Fruit fly (Drosophila melanogaster) whole organism, wandering third instar larva: ENCODE data around the gene Alr.

Source experiments
- Abd-B ChIP-seq: fragments of >200 bp; optimal IDR thresholded peaks from 2 replicates; lab custom pipeline; 2017; ENCODE audit warnings: missing biosample characterization, missing genetic modification characterization
- CG9705 ChIP-seq: fragments of 200-800 bp; sonication (Bioruptor generic); optimal IDR thresholded peaks from 2 replicates; lab custom pipeline; 2018; ENCODE audit warnings: missing biosample characterization, mild to moderate bottlenecking, missing genetic modification characterization
- CrebA ChIP-seq: fragments of 200-800 bp; sonication (Bioruptor generic); optimal IDR thresholded peaks from 2 replicates; lab custom pipeline; 2016; ENCODE audit warnings: missing biosample characterization, mild to moderate bottlenecking, missing genetic modification characterization, borderline replicate concordance
- Dfd ChIP-seq: fragments of >200 bp; optimal IDR thresholded peaks from 2 replicates; lab custom pipeline; 2017; ENCODE audit warnings: missing biosample characterization, missing genetic modification characterization
- Dif ChIP-seq: fragments of 200-275, 200-300 bp; sonication (Bioruptor generic); optimal IDR thresholded peaks from 2 replicates; lab custom pipeline; 2018; ENCODE audit warnings: missing biosample characterization, missing genetic modification characterization; ENCODE audit not compliant: partially characterized antibody
- GATAd ChIP-seq: sonication (Bioruptor generic); optimal IDR thresholded peaks from 2 replicates; lab custom pipeline; 2016; ENCODE audit warnings: missing biosample characterization, missing genetic modification characterization
- HLH106 ChIP-seq: fragments of 200-800 bp; optimal IDR thresholded peaks from 3 replicates; lab custom pipeline; 2019; ENCODE audit warnings: missing biosample characterization, mild to moderate bottlenecking, missing genetic modification characterization, moderate library complexity
- Hnf4 ChIP-seq: fragments of 200-800 bp; sonication (Bioruptor generic); optimal IDR thresholded peaks from 2 replicates; lab custom pipeline; 2016; ENCODE audit warnings: missing biosample characterization, mild to moderate bottlenecking, missing genetic modification characterization
- Hr83 ChIP-seq: fragments of 200-300 bp; sonication (Bioruptor generic); optimal IDR thresholded peaks from 2 replicates; lab custom pipeline; 2016; ENCODE audit warnings: missing biosample characterization, mild to moderate bottlenecking, missing genetic modification characterization, moderate library complexity; ENCODE audit not compliant: poor library complexity, severe bottlenecking
- Jra ChIP-seq: sonication (Bioruptor generic); optimal IDR thresholded peaks from 2 replicates; lab custom pipeline; 2016; ENCODE audit warnings: missing biosample characterization, missing genetic modification characterization
- Mio ChIP-seq: sonication (Bioruptor generic); optimal IDR thresholded peaks from 2 replicates; lab custom pipeline; 2016; ENCODE audit warnings: missing biosample characterization, missing genetic modification characterization
- Myc ChIP-seq: fragments of >200 bp; optimal IDR thresholded peaks from 2 replicates; lab custom pipeline; 2017
- Rel ChIP-seq, 2 experiments: fragments of 200-800 bp; sonication (Bioruptor generic) in 1 of 2; optimal IDR thresholded peaks; 2 replicates in 1 of 2; 3 replicates in 1 of 2; lab custom pipeline; 2016 to 2019; ENCODE audit warnings: mild to moderate bottlenecking in 2 of 2, missing biosample characterization in 2 of 2, missing genetic modification characterization in 2 of 2, moderate library complexity in 1 of 2
- Sp1 ChIP-seq: fragments of 200-800 bp; sonication (Bioruptor generic); optimal IDR thresholded peaks from 3 replicates; lab custom pipeline; 2019; ENCODE audit warnings: missing biosample characterization, mild to moderate bottlenecking, missing genetic modification characterization, moderate library complexity
- Vsx2 ChIP-seq: fragments of 200-300, 225-300 bp; sonication (Bioruptor generic); optimal IDR thresholded peaks from 2 replicates; lab custom pipeline; 2018; ENCODE audit warnings: missing biosample characterization, missing genetic modification characterization; ENCODE audit not compliant: partially characterized antibody
- brk ChIP-seq: fragments of 200-800 bp; sonication (Bioruptor generic); optimal IDR thresholded peaks from 2 replicates; lab custom pipeline; 2016; ENCODE audit warnings: missing biosample characterization, mild to moderate bottlenecking, missing genetic modification characterization
- dl ChIP-seq, 2 experiments: fragments of 175-275, 200-275 bp in 1 of 2; fragments of 200-275 bp in 1 of 2; sonication (Bioruptor generic); optimal IDR thresholded peaks; lab custom pipeline; 2018; ENCODE audit warnings: mild to moderate bottlenecking in 2 of 2, missing biosample characterization in 2 of 2, missing genetic modification characterization in 2 of 2, moderate library complexity in 2 of 2; ENCODE audit not compliant: partially characterized antibody in 2 of 2, insufficient read depth in 1 of 2
- dsf ChIP-seq: sonication (Bioruptor generic); optimal IDR thresholded peaks from 2 replicates; lab custom pipeline; 2016; ENCODE audit warnings: missing biosample characterization, missing genetic modification characterization, borderline replicate concordance
- ey ChIP-seq: fragments of 200-800 bp; sonication (Bioruptor generic); optimal IDR thresholded peaks from 2 replicates; lab custom pipeline; 2016; ENCODE audit warnings: missing biosample characterization, missing genetic modification characterization
- foxo ChIP-seq, 2 experiments: fragments of 200-800 bp; sonication (Bioruptor generic); optimal IDR thresholded peaks; 2 replicates in 1 of 2; 3 replicates in 1 of 2; lab custom pipeline; 2016 to 2017; ENCODE audit warnings: missing biosample characterization in 2 of 2, missing genetic modification characterization in 2 of 2
- fru ChIP-seq: fragments of 200-800 bp; sonication (Bioruptor generic); optimal IDR thresholded peaks from 3 replicates; lab custom pipeline; 2016; ENCODE audit warnings: missing biosample characterization, mild to moderate bottlenecking, missing genetic modification characterization
- h ChIP-seq: fragments of 200-800 bp; sonication (Bioruptor generic); optimal IDR thresholded peaks from 3 replicates; lab custom pipeline; 2016; ENCODE audit warnings: missing biosample characterization, mild to moderate bottlenecking, missing genetic modification characterization
- jim ChIP-seq: fragments of 175-275, 200-325 bp; sonication (Bioruptor generic); optimal IDR thresholded peaks from 2 replicates; lab custom pipeline; 2016; ENCODE audit warnings: missing biosample characterization, mild to moderate bottlenecking, missing genetic modification characterization
- lola ChIP-seq: fragments of >200 bp; optimal IDR thresholded peaks from 2 replicates; lab custom pipeline; 2017; ENCODE audit warnings: missing biosample characterization, missing genetic modification characterization
- psq ChIP-seq: fragments of 200-800 bp; sonication (Bioruptor generic); optimal IDR thresholded peaks from 3 replicates; lab custom pipeline; 2017; ENCODE audit warnings: missing biosample characterization, mild to moderate bottlenecking, missing genetic modification characterization, moderate library complexity
- rgr ChIP-seq: fragments of 200-800 bp; sonication (Bioruptor generic); optimal IDR thresholded peaks from 3 replicates; lab custom pipeline; 2016; ENCODE audit warnings: missing biosample characterization, mild to moderate bottlenecking, missing genetic modification characterization
- sage ChIP-seq: fragments of 200-800 bp; sonication (Bioruptor generic); optimal IDR thresholded peaks from 2 replicates; lab custom pipeline; 2016; ENCODE audit warnings: missing biosample characterization, mild to moderate bottlenecking, missing genetic modification characterization
- sv ChIP-seq: fragments of 200-800 bp; sonication (Bioruptor generic); optimal IDR thresholded peaks from 3 replicates; lab custom pipeline; 2016; ENCODE audit warnings: missing biosample characterization, missing genetic modification characterization
- usp ChIP-seq: fragments of >200 bp; optimal IDR thresholded peaks from 2 replicates; lab custom pipeline; 2017; ENCODE audit warnings: missing biosample characterization, missing genetic modification characterization
- woc ChIP-seq: sonication (Bioruptor generic); optimal IDR thresholded peaks from 2 replicates; lab custom pipeline; 2016; ENCODE audit warnings: missing biosample characterization, mild to moderate bottlenecking, missing genetic modification characterization

Gene Alr

dm6 chrX:19748014-19748413, at the start of gene Alr:
TSS of gene Alr (plus strand) at chrX:19748314.
- TF ChIP-seq Rel (GFP tag; optimal IDR thresholded peaks at IDR 0.05; lab: Kevin White, UChicago) (no peak), Rel (tag; optimal IDR thresholded peaks at IDR 0.05; lab: Kevin White, UChicago) (no peak), Hnf4 (GFP tag; lab: Kevin White, UChicago) (no peak), Myc (lab: Kevin White, UChicago) (no peak)

DNA sequence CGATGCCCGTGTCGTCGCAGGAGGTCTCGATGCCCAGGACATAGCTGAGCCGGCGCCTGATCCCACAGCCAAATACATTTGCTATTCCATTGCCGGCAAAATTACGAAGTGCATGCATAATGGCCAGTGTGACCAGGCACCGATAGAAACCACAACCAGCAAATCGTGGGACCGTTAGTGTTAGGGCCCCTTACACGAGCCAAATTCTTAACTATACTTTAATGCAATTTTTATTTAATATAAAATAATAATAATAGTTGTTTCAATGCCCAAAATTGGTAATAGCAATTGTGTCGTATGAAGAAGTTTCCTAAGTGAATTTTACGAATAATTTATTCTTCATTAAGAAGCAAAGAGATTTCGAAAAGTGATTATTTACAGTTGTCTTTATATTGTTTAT, 46.5 kb upstream of the Alr start, which contains the start of gene Tcs4:
Gene Tcs4, minus strand, starts transcription at position 145 of the 400 bp plus-strand sequence.
- TF ChIP-seq Jra (no peak), Dif (GFP tag; lab: Kevin White, UChicago) (peak; percentile 97), usp (GFP tag; lab: Kevin White, UChicago) (no peak), Vsx2 (GFP tag; lab: Kevin White, UChicago) (no peak), dl (GFP tag; optimal IDR thresholded peaks at IDR 0.05; lab: Kevin White, UChicago; ENCODE audit: insufficient read depth in 1 of 2, partially characterized antibody in 2 of 2) (peak in 1 of 2 experiments; percentile 4), Mio (GFP tag; lab: Kevin White, UChicago) (no peak), foxo (GFP tag; optimal IDR thresholded peaks at IDR 0.05; lab: Kevin White, UChicago) (no peak), jim (GFP tag; lab: Kevin White, UChicago) (no peak), Sp1 (GFP tag; lab: Kevin White, UChicago) (peak; percentile 0), sv (no peak), woc (no peak), Hnf4 (GFP tag; lab: Kevin White, UChicago) (no peak), HLH106 (peak; percentile 29), h (no peak), lola (GFP tag; lab: Kevin White, UChicago) (no peak), Rel (GFP tag; optimal IDR thresholded peaks at IDR 0.05; lab: Kevin White, UChicago) (no peak), Rel (tag; optimal IDR thresholded peaks at IDR 0.05; lab: Kevin White, UChicago) (no peak), Hr83 (GFP tag; lab: Kevin White, UChicago) (no peak), brk (GFP tag; lab: Kevin White, UChicago) (no peak), rgr (peak; percentile 18), Abd-B (GFP tag; lab: Kevin White, UChicago) (no peak), psq (GFP tag; lab: Kevin White, UChicago) (no peak)

DNA sequence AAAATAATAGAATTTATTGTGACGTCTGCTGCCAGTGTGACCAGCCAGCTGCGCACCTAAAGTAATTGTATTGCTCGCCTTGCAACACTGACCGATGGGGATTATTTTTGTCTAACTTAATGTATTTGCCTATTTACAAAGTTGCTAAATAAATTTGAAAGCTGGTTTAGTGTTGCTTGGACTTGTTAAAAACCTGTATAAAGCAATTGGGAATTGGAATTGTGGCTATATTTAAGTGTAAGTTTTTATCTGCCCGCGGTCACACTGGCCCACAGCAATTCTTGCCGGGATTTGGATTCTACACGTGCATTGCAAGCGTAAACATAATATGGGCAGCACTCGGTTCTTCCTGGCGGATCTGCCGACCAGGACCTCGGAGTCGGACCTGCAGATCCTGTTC, 44.0 kb upstream of the Alr start, which contains the start of the genes CG14230 and CG14232:
Gene CG14230, plus strand, starts transcription at position 94 of the 400 bp plus-strand sequence.
Gene CG14232, minus strand, starts transcription at position 177 of the 400 bp plus-strand sequence.
- TF ChIP-seq CrebA (GFP tag; lab: Kevin White, UChicago): no peak
- TF ChIP-seq h: no peak
- no peak for TF ChIP-seq Vsx2 (GFP tag; lab: Kevin White, UChicago)
- TF ChIP-seq Sp1 (GFP tag; lab: Kevin White, UChicago): peak; percentile 5
- no peak for TF ChIP-seq Rel (GFP tag; optimal IDR thresholded peaks at IDR 0.05; lab: Kevin White, UChicago)
- peak; percentile 81 for TF ChIP-seq Rel (tag; optimal IDR thresholded peaks at IDR 0.05; lab: Kevin White, UChicago)
- no peak for TF ChIP-seq psq (GFP tag; lab: Kevin White, UChicago)
- no peak for TF ChIP-seq jim (GFP tag; lab: Kevin White, UChicago)
- TF ChIP-seq fru (GFP tag; lab: Kevin White, UChicago): peak; percentile 52
- TF ChIP-seq GATAd: no peak
- TF ChIP-seq Myc (lab: Kevin White, UChicago): peak; percentile 35
- TF ChIP-seq rgr: peak; percentile 23
- TF ChIP-seq brk (GFP tag; lab: Kevin White, UChicago): no peak

dm6 chrX:19711936-19712335, 36.2 kb upstream of the Alr start:
- TF ChIP-seq sage (GFP tag; lab: Kevin White, UChicago): no peak
- TF ChIP-seq psq (GFP tag; lab: Kevin White, UChicago): no peak
- TF ChIP-seq Abd-B (GFP tag; lab: Kevin White, UChicago): no peak
- no peak for TF ChIP-seq dl (GFP tag; optimal IDR thresholded peaks at IDR 0.05; lab: Kevin White, UChicago; ENCODE audit: insufficient read depth in 1 of 2, partially characterized antibody in 2 of 2)
- no peak for TF ChIP-seq Dfd
- no peak for TF ChIP-seq dsf
- no peak for TF ChIP-seq Jra

DNA sequence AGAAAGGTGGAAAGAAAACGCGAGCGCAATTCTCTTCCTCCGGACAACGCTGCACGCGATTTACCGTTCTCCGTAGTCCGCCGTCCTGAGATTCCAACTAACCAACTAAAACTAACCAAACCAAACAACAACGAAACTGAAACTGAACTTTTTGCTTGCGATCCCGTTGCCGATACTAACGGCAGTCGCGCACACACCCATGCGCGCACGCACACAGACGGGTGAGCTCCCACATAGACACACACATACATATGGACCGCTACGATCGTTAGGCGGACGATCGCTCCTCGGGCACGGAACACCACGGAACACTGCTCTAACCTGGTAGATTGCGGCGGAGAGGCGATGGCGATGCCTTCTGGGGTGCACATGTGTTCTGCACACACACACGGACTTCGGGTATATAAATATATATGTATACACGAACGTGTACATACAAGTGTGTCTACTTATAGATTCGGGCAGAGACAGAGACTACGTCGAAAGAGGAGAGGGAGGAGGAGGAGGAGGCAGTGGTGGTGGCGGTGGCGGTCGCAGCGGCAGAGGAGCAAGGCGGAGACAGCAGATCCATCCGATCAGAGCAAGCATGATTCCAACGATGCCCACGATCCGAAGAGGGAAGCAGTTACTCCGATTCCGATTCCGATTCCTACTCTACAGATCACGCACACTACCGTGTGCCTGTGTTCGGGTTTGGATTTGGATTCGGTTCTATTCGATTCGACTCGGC, 35.1 kb upstream of the Alr start, which contains the start of gene meso18E:
Gene meso18E, minus strand, starts transcription at position 148 of the 730 bp plus-strand sequence.
- no peak for TF ChIP-seq ey (GFP tag; lab: Kevin White, UChicago)
- no peak for TF ChIP-seq dl (GFP tag; optimal IDR thresholded peaks at IDR 0.05; lab: Kevin White, UChicago; ENCODE audit: insufficient read depth in 1 of 2, partially characterized antibody in 2 of 2)
- TF ChIP-seq dsf: no peak
- TF ChIP-seq CG9705 (GFP tag; lab: Kevin White, UChicago): no peak
- no peak for TF ChIP-seq foxo (GFP tag; optimal IDR thresholded peaks at IDR 0.05; lab: Kevin White, UChicago)
